Worm (Caenorhabditis elegans) whole organism, young adult: ENCODE results near the gene dohh-1.

Source experiments
- F23B12.7 ChIP-seq: sonication (generic microtip); optimal IDR thresholded peaks from 2 replicates; lab custom pipeline; 2017; ENCODE audit warnings: missing genetic modification characterization, mild to moderate bottlenecking, missing compliant biosample characterization, antibody characterized with exemption, moderate library complexity; ENCODE audit not compliant: insufficient read depth
- F39B2.1 ChIP-seq: fragments of 200-800 bp; sonication (Bioruptor generic); IDR thresholded peaks from 2 replicates; pipeline ENCODE4 v1.3.6; 2022; ENCODE audit warnings: missing genetic modification reagents, missing genetic modification characterization, missing compliant biosample characterization
- F49E8.2 ChIP-seq: sonication (generic microtip); optimal IDR thresholded peaks from 3 replicates; lab custom pipeline; 2017; ENCODE audit warnings: missing genetic modification characterization, mild to moderate bottlenecking, missing compliant biosample characterization, antibody characterized with exemption, moderate library complexity; ENCODE audit not compliant: insufficient read depth
- Y67H2A.10 ChIP-seq: fragments of 200-800 bp; sonication (Bioruptor generic); conservative IDR thresholded peaks from 2 replicates; pipeline ENCODE4 v1.3.6; 2022; ENCODE audit warnings: missing genetic modification reagents, missing genetic modification characterization, missing compliant biosample characterization
- attf-5 ChIP-seq: fragments of 200-800 bp; sonication (Bioruptor generic); optimal IDR thresholded peaks from 2 replicates; lab custom pipeline; 2018; ENCODE audit warnings: mild to moderate bottlenecking, missing genetic modification characterization, missing compliant biosample characterization
- ceh-40 ChIP-seq: fragments of 200-800 bp; sonication (Bioruptor generic); IDR thresholded peaks from 2 replicates; pipeline ENCODE4 v1.3.6; 2022; ENCODE audit warnings: missing genetic modification characterization, missing compliant biosample characterization
- let-526 ChIP-seq: fragments of 200-800 bp; sonication (Bioruptor generic); IDR thresholded peaks from 2 replicates; pipeline ENCODE4 v1.3.6; 2022; ENCODE audit warnings: missing genetic modification reagents, missing genetic modification characterization, missing compliant biosample characterization
- mxl-1 ChIP-seq: sonication (generic microtip); optimal IDR thresholded peaks from 2 replicates; lab custom pipeline; 2016; ENCODE audit warnings: missing genetic modification characterization, missing compliant biosample characterization
- nfya-1 ChIP-seq: sonication (generic microtip); optimal IDR thresholded peaks from 2 replicates; lab custom pipeline; 2017; ENCODE audit warnings: antibody characterized with exemption, missing compliant biosample characterization, missing genetic modification characterization, borderline replicate concordance; ENCODE audit not compliant: insufficient read depth
- nfya-2 ChIP-seq: fragments of 200-800 bp; sonication (Bioruptor generic); IDR thresholded peaks from 2 replicates; pipeline ENCODE4 v1.3.6; 2022; ENCODE audit warnings: missing genetic modification reagents, missing genetic modification characterization, missing compliant biosample characterization
- sea-2 ChIP-seq: fragments of 200-800 bp; sonication (Bioruptor generic); IDR thresholded peaks from 2 replicates; pipeline ENCODE4 v1.3.6; 2022; ENCODE audit warnings: missing genetic modification characterization, missing compliant biosample characterization
- snpc-3.4 ChIP-seq: sonication (generic microtip); optimal IDR thresholded peaks from 2 replicates; lab custom pipeline; 2017; ENCODE audit warnings: missing genetic modification characterization, mild to moderate bottlenecking, missing compliant biosample characterization, antibody characterized with exemption, moderate library complexity, missing genotype, missing genetic modification reagents
- unc-62 ChIP-seq: fragments of 150-350 bp; optimal IDR thresholded peaks from 2 replicates; lab custom pipeline; 2014; ENCODE audit warnings: missing biosample characterization, missing genetic modification reagents, missing genetic modification characterization
- ztf-28 ChIP-seq: fragments of 200-800 bp; sonication (Bioruptor generic); IDR thresholded peaks from 2 replicates; pipeline ENCODE4 v1.3.6; 2022; ENCODE audit warnings: missing genetic modification reagents, missing genetic modification characterization, missing compliant biosample characterization

ce11 chrII:10578843-10579430, 818 bp upstream of the dohh-1 start, which contains the start of gene rpb-6:
- TF ChIP-seq snpc-3.4 (tag; lab: Kevin White, UChicago) (no peak), mxl-1 (tag; lab: Kevin White, UChicago) (no peak), F39B2.1 (GFP tag; lab: Robert Waterston, UW) (no peak), ztf-28 (GFP tag; lab: Robert Waterston, UW) (no peak), sea-2 (GFP tag; lab: Robert Waterston, UW) (no peak), F23B12.7 (tag; lab: Kevin White, UChicago) (no peak), Y67H2A.10 (GFP tag; lab: Robert Waterston, UW) (no peak), nfya-2 (GFP tag; lab: Robert Waterston, UW) (no peak), nfya-1 (tag; lab: Kevin White, UChicago) (no peak), attf-5 (GFP tag; lab: Kevin White, UChicago) (no peak), F49E8.2 (tag; lab: Kevin White, UChicago) (no peak), ceh-40 (GFP tag; lab: Robert Waterston, UW) (no peak), let-526 (GFP tag; lab: Robert Waterston, UW) (no peak), unc-62 (GFP tag; lab: Kevin White, UChicago) (no peak)
